Worm (Caenorhabditis elegans) whole organism, L1 larva: ENCODE data around the gene taf-6.1.

Experiments
- aly-2 ChIP-seq: fragments of 150-350 bp; optimal IDR thresholded peaks from 2 replicates; lab custom pipeline; 2014; ENCODE audit warnings: missing biosample characterization, missing genetic modification characterization
- elt-2 ChIP-seq: sonication (generic microtip); optimal IDR thresholded peaks from 2 replicates; lab custom pipeline; 2016; ENCODE audit warnings: missing genetic modification characterization, mild to moderate bottlenecking, inconsistent platforms, missing compliant biosample characterization, missing genetic modification reagents
- elt-3 ChIP-seq, 6 experiments: fragments of 150-350 bp in 1 of 6; sonication (generic microtip); optimal IDR thresholded peaks; 2 replicates each; lab custom pipeline; 2017 to 2018; ENCODE audit warnings: missing biosample characterization in 6 of 6, missing genetic modification characterization in 6 of 6, inconsistent platforms in 1 of 6
- nhr-19 ChIP-seq: fragments of 200-800 bp; sonication (Bioruptor generic); conservative IDR thresholded peaks from 2 replicates; pipeline ENCODE4 v1.3.6; 2022; ENCODE audit warnings: missing genetic modification characterization, missing compliant biosample characterization
- nhr-237 ChIP-seq: fragments of 150-350 bp; optimal IDR thresholded peaks from 2 replicates; lab custom pipeline; 2014; ENCODE audit warnings: missing biosample characterization, missing genetic modification characterization
- nhr-77 ChIP-seq: fragments of 150-350 bp; optimal IDR thresholded peaks from 2 replicates; lab custom pipeline; 2014; ENCODE audit warnings: missing biosample characterization, missing genetic modification characterization

DNA sequence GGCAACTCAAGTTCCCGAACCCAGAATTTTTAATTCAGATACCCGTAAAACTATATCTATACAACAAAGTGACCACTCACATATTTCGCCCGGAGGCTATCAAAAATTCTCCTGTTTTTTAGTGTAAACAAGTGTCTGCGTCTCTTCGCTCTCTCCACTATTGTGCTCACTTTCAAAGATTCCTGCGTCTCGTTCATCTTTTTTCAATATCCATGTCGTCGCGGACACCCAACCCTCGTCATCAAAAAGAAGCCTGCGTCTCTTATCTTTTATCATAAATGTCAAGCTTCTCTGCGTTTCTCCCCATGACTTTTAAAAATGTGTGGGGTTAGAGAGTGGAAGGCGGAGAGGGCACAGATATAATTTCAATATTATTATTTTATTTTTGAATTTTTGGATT, 42.9 kb upstream of the taf-6.1 start:
- TF ChIP-seq elt-2 (no peak), aly-2 (tag; lab: Kevin White, UChicago) (no peak), nhr-19 (GFP tag; lab: Robert Waterston, UW) (peak; percentile 60), elt-3 (tag; optimal IDR thresholded peaks at IDR 0.05; lab: Kevin White, UChicago) (peak in 1 of 6 experiments; percentile 43), nhr-77 (tag; lab: Kevin White, UChicago) (no peak), nhr-237 (no peak)
